Fruit fly (Drosophila melanogaster) whole organism, embryonic: ENCODE data around the gene Cyp313a4.

ENCODE experiments used
- ATbp ChIP-seq: fragments of 200-800 bp; sonication (Bioruptor generic); optimal IDR thresholded peaks from 2 replicates; lab custom pipeline; 2017; ENCODE audit warnings: missing biosample characterization, mild to moderate bottlenecking, missing genetic modification characterization, missing genetic modification reagents
- Adf1 ChIP-seq: fragments of 200-800 bp; sonication (Bioruptor generic); IDR thresholded peaks from 2 replicates; pipeline ENCODE4 v1.3.6; 2022; ENCODE audit warnings: missing biosample characterization, missing genetic modification characterization
- Asciz ChIP-seq: fragments of 200-800 bp; sonication (Bioruptor generic); optimal IDR thresholded peaks from 2 replicates; lab custom pipeline; 2017; ENCODE audit warnings: missing biosample characterization, mild to moderate bottlenecking, missing genetic modification characterization, missing genetic modification reagents
- Atf3 ChIP-seq: fragments of 200-800 bp; sonication (Bioruptor generic); optimal IDR thresholded peaks from 3 replicates; lab custom pipeline; 2016; ENCODE audit warnings: missing biosample characterization, missing genetic modification characterization
- Atf6 ChIP-seq: fragments of 200-800 bp; sonication (Bioruptor generic); IDR thresholded peaks from 2 replicates; pipeline ENCODE4 v1.3.6; 2022; ENCODE audit warnings: missing biosample characterization, missing genetic modification characterization
- Bdp1 ChIP-seq: fragments of 200-800 bp; sonication (Bioruptor generic); optimal IDR thresholded peaks from 3 replicates; lab custom pipeline; 2016; ENCODE audit warnings: missing biosample characterization, missing genetic modification characterization
- Bteb2 ChIP-seq: fragments of 200-800 bp; sonication (Bioruptor generic); optimal IDR thresholded peaks from 2 replicates; lab custom pipeline; 2016; ENCODE audit warnings: missing biosample characterization, missing genetic modification characterization
- CG12236 ChIP-seq: fragments of 200-800 bp; sonication (Bioruptor generic); optimal IDR thresholded peaks from 2 replicates; lab custom pipeline; 2016; ENCODE audit warnings: missing biosample characterization, missing genetic modification characterization
- CG12391 ChIP-seq: fragments of 200-800 bp; sonication (Bioruptor generic); optimal IDR thresholded peaks from 3 replicates; lab custom pipeline; 2018; ENCODE audit warnings: missing biosample characterization, mild to moderate bottlenecking, missing genetic modification characterization, moderate library complexity
- CG14667 ChIP-seq: fragments of 200-800 bp; sonication (Bioruptor generic); IDR thresholded peaks from 2 replicates; pipeline ENCODE4 v1.3.6; 2022; ENCODE audit warnings: missing biosample characterization, missing genetic modification characterization
- CG1647 ChIP-seq: fragments of 200-800 bp; sonication (Bioruptor generic); optimal IDR thresholded peaks from 3 replicates; lab custom pipeline; 2016; ENCODE audit warnings: missing biosample characterization, missing genetic modification characterization
- CG16863 ChIP-seq: fragments of 200-800 bp; sonication (Bioruptor generic); optimal IDR thresholded peaks from 3 replicates; lab custom pipeline; 2016; ENCODE audit warnings: missing biosample characterization, missing genetic modification characterization
- CG18262 ChIP-seq: fragments of 200-800 bp; optimal IDR thresholded peaks from 3 replicates; lab custom pipeline; 2019; ENCODE audit warnings: missing biosample characterization, mild to moderate bottlenecking, missing genetic modification characterization, moderate library complexity
- CG2120 ChIP-seq: fragments of 200-800 bp; sonication (Bioruptor generic); optimal IDR thresholded peaks from 3 replicates; lab custom pipeline; 2016; ENCODE audit warnings: missing biosample characterization, missing genetic modification characterization
- CG2202 ChIP-seq: fragments of 200-800 bp; sonication (Bioruptor generic); optimal IDR thresholded peaks from 2 replicates; lab custom pipeline; 2018; ENCODE audit warnings: missing biosample characterization, mild to moderate bottlenecking, missing genetic modification characterization
- CG2875 ChIP-seq: fragments of 200-800 bp; sonication (Bioruptor generic); optimal IDR thresholded peaks from 2 replicates; lab custom pipeline; 2017; ENCODE audit warnings: missing biosample characterization, mild to moderate bottlenecking, missing genetic modification characterization, missing genetic modification reagents
- CG3281 ChIP-seq: fragments of 200-800 bp; sonication (Bioruptor generic); optimal IDR thresholded peaks from 3 replicates; lab custom pipeline; 2017; ENCODE audit warnings: missing biosample characterization, mild to moderate bottlenecking, missing genetic modification characterization
- CG4282 ChIP-seq: fragments of 200-800 bp; sonication (Bioruptor generic); optimal IDR thresholded peaks from 2 replicates; lab custom pipeline; 2016; ENCODE audit warnings: missing biosample characterization, missing genetic modification characterization
- CG4854 ChIP-seq: fragments of 200-800 bp; sonication (Bioruptor generic); optimal IDR thresholded peaks from 2 replicates; lab custom pipeline; 2016; ENCODE audit warnings: missing biosample characterization, missing genetic modification characterization, inconsistent platforms
- CG6272 ChIP-seq: fragments of 200-800 bp; sonication (Bioruptor generic); IDR thresholded peaks from 2 replicates; pipeline ENCODE4 v1.3.6; 2022; ENCODE audit warnings: missing biosample characterization, missing genetic modification characterization
- CG8944 ChIP-seq: fragments of 200-800 bp; sonication (Bioruptor generic); optimal IDR thresholded peaks from 3 replicates; lab custom pipeline; 2016; ENCODE audit warnings: missing biosample characterization, missing genetic modification characterization
- CG9609 ChIP-seq: fragments of 200-800 bp; sonication (Bioruptor generic); optimal IDR thresholded peaks from 3 replicates; lab custom pipeline; 2016; ENCODE audit warnings: missing biosample characterization, missing genetic modification characterization
- CHES-1-like ChIP-seq: fragments of 200-800 bp; sonication (Bioruptor generic); optimal IDR thresholded peaks from 2 replicates; lab custom pipeline; 2016; ENCODE audit warnings: missing biosample characterization, missing genetic modification characterization
- Dad ChIP-seq: fragments of 200-800 bp; sonication (Bioruptor generic); optimal IDR thresholded peaks from 3 replicates; lab custom pipeline; 2016; ENCODE audit warnings: missing biosample characterization, missing genetic modification characterization
- Deaf1 ChIP-seq: fragments of 200-800 bp; optimal IDR thresholded peaks from 3 replicates; lab custom pipeline; 2019; ENCODE audit warnings: missing biosample characterization, mild to moderate bottlenecking, missing genetic modification characterization, moderate library complexity
- E2f1 ChIP-seq: fragments of 200-800 bp; sonication (Bioruptor generic); IDR thresholded peaks from 2 replicates; pipeline ENCODE4 v1.3.6; 2022; ENCODE audit warnings: missing biosample characterization, missing genetic modification characterization
- Hand ChIP-seq: fragments of 200-800 bp; sonication (Bioruptor generic); optimal IDR thresholded peaks from 2 replicates; lab custom pipeline; 2017; ENCODE audit warnings: mild to moderate bottlenecking, missing biosample characterization, missing genetic modification reagents, missing genetic modification characterization
- Sin3A ChIP-seq: fragments of >200 bp; optimal IDR thresholded peaks from 2 replicates; lab custom pipeline; 2018
- bbx ChIP-seq: fragments of 200-800 bp; sonication (Bioruptor generic); IDR thresholded peaks from 2 replicates; pipeline ENCODE4 v1.3.6; 2022; ENCODE audit warnings: missing biosample characterization, missing genetic modification characterization; ENCODE audit not compliant: partially characterized antibody
- bigmax ChIP-seq: fragments of 200-800 bp; sonication (Bioruptor generic); optimal IDR thresholded peaks from 2 replicates; lab custom pipeline; 2018; ENCODE audit warnings: missing biosample characterization, mild to moderate bottlenecking, missing genetic modification characterization
- cad ChIP-seq: fragments of >200 bp; optimal IDR thresholded peaks from 2 replicates; lab custom pipeline; 2017; ENCODE audit warnings: missing biosample characterization, missing genetic modification characterization
- dati ChIP-seq: fragments of 200-800 bp; sonication (Bioruptor generic); IDR thresholded peaks from 2 replicates; pipeline ENCODE4 v1.3.6; 2022; ENCODE audit warnings: missing biosample characterization, missing genetic modification characterization
- dpn ChIP-seq, 2 experiments: fragments of 200-800 bp; sonication (Bioruptor generic); optimal IDR thresholded peaks; 3 replicates each; lab custom pipeline; 2016; ENCODE audit warnings: missing biosample characterization in 2 of 2, missing genetic modification characterization in 2 of 2
- dysf ChIP-seq: fragments of 200-800 bp; sonication (Bioruptor generic); IDR thresholded peaks from 3 replicates; pipeline ENCODE4 v1.3.6; 2022; ENCODE audit warnings: missing biosample characterization, missing genetic modification characterization
- exex ChIP-seq: fragments of 200-800 bp; sonication (Bioruptor generic); optimal IDR thresholded peaks from 4 replicates; lab custom pipeline; 2018; ENCODE audit warnings: missing biosample characterization, mild to moderate bottlenecking, missing genetic modification characterization, moderate library complexity
- fd64A ChIP-seq: fragments of 200-800 bp; sonication (Bioruptor generic); optimal IDR thresholded peaks from 3 replicates; lab custom pipeline; 2018; ENCODE audit warnings: missing biosample characterization, mild to moderate bottlenecking, missing genetic modification characterization
- gcm2 ChIP-seq: fragments of 200-800 bp; sonication (Bioruptor generic); optimal IDR thresholded peaks from 2 replicates; lab custom pipeline; 2016; ENCODE audit warnings: missing biosample characterization, missing genetic modification characterization
- gem ChIP-seq: fragments of 200-800 bp; sonication (Bioruptor generic); optimal IDR thresholded peaks from 2 replicates; lab custom pipeline; 2019; ENCODE audit warnings: missing biosample characterization, mild to moderate bottlenecking, missing genetic modification characterization, moderate library complexity
- h ChIP-seq: fragments of >200 bp; optimal IDR thresholded peaks from 2 replicates; lab custom pipeline; 2017
- hb ChIP-seq: fragments of 200-800 bp; sonication (Bioruptor generic); IDR thresholded peaks from 3 replicates; pipeline ENCODE4 v1.3.6; 2022; ENCODE audit warnings: missing biosample characterization, missing genetic modification characterization; ENCODE audit not compliant: partially characterized antibody
- ind ChIP-seq: fragments of 200-800 bp; sonication (Bioruptor generic); optimal IDR thresholded peaks from 3 replicates; lab custom pipeline; 2016; ENCODE audit warnings: missing biosample characterization, missing genetic modification characterization
- kay ChIP-seq: fragments of 200-800 bp; sonication (Bioruptor generic); optimal IDR thresholded peaks from 2 replicates; lab custom pipeline; 2016; ENCODE audit warnings: missing biosample characterization, missing genetic modification characterization
- klu ChIP-seq: fragments of 200-800 bp; sonication (Bioruptor generic); IDR thresholded peaks from 2 replicates; pipeline ENCODE4 v1.3.6; 2022; ENCODE audit warnings: missing biosample characterization, missing genetic modification characterization
- luna ChIP-seq: fragments of 200-800 bp; sonication (Bioruptor generic); optimal IDR thresholded peaks from 2 replicates; lab custom pipeline; 2016; ENCODE audit warnings: missing biosample characterization, missing genetic modification characterization
- nmo ChIP-seq: fragments of 200-800 bp; sonication (Bioruptor generic); optimal IDR thresholded peaks from 2 replicates; lab custom pipeline; 2018; ENCODE audit warnings: missing biosample characterization, mild to moderate bottlenecking, missing genetic modification characterization, moderate library complexity
- pnt ChIP-seq: fragments of 200-800 bp; sonication (Bioruptor generic); optimal IDR thresholded peaks from 3 replicates; lab custom pipeline; 2016; ENCODE audit warnings: missing biosample characterization, missing genetic modification characterization
- row ChIP-seq: fragments of 200-800 bp; sonication (Bioruptor generic); IDR thresholded peaks from 3 replicates; pipeline ENCODE4 v1.3.6; 2022; ENCODE audit warnings: missing biosample characterization, missing genetic modification characterization
- sc ChIP-seq, 3 experiments: fragments of >200 bp in 2 of 3; fragments of 200-800 bp in 1 of 3; sonication (Bioruptor generic) in 1 of 3; optimal IDR thresholded peaks; 2 replicates in 2 of 3; 3 replicates in 1 of 3; lab custom pipeline; 2017; ENCODE audit warnings: mild to moderate bottlenecking in 1 of 3, missing biosample characterization in 1 of 3, missing genetic modification characterization in 1 of 3, missing genetic modification reagents in 1 of 3
- slou ChIP-seq: fragments of 200-800 bp; sonication (Bioruptor generic); optimal IDR thresholded peaks from 3 replicates; lab custom pipeline; 2016; ENCODE audit warnings: missing biosample characterization, missing genetic modification characterization
- sr ChIP-seq: fragments of 200-800 bp; sonication (Bioruptor generic); IDR thresholded peaks from 3 replicates; pipeline ENCODE4 v1.3.6; 2022; ENCODE audit warnings: missing biosample characterization, missing genetic modification characterization
- tna ChIP-seq: fragments of 200-800 bp; sonication (Bioruptor generic); IDR thresholded peaks from 2 replicates; pipeline ENCODE4 v1.3.6; 2022; ENCODE audit warnings: missing biosample characterization, missing genetic modification characterization; ENCODE audit not compliant: partially characterized antibody
- trh ChIP-seq: fragments of 200-800 bp; sonication (Bioruptor generic); optimal IDR thresholded peaks from 2 replicates; lab custom pipeline; 2016; ENCODE audit warnings: missing biosample characterization, missing genetic modification characterization
- z ChIP-seq: fragments of 200-800 bp; sonication (Bioruptor generic); IDR thresholded peaks from 3 replicates; pipeline ENCODE4 v1.3.6; 2022; ENCODE audit warnings: missing biosample characterization, missing genetic modification characterization

Cyp313a4 gene

DNA sequence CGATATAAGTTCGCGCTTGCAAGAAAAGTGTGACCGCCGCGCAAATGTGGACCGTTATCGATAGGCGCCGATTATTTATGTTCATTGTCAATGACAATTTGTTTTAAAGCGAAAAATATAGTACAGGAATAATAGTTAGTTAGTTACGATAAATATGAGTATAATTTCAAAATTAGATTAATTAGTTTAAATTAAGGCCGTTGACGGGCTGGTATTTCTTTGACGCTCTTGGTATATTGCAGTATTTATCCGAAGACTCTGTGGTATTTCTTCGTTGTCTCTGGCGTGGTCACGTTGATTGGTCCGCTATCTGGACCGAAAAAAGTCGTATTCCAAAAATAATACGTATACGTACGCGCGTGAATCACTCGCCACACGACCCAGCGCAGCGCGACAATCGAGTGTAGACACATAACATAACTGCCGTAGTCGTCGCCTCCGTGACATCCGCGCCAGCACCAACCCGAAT lies 16.4 kb upstream of the Cyp313a4 start (continued):
- no peak for TF ChIP-seq Atf3 (GFP tag; lab: Kevin White, UChicago)
- TF ChIP-seq pnt (GFP tag; lab: Kevin White, UChicago) = no peak
- TF ChIP-seq cad (GFP tag; lab: Kevin White, UChicago) = no peak
- no peak for TF ChIP-seq trh (GFP tag; lab: Kevin White, UChicago)
- TF ChIP-seq CG9609 (GFP tag; lab: Kevin White, UChicago) = no peak
- 0 out of 3 replicates have a peak, but pooled peaks have one; percentile 12 for TF ChIP-seq row (GFP tag; lab: Robert Waterston, UW)
- TF ChIP-seq CG18262 (tag; lab: Kevin White, UChicago) = peak; percentile 5
- peak; percentile 43; the same call in 1 of the 2 replicates for TF ChIP-seq bbx (GFP tag; lab: Robert Waterston, UW)
- TF ChIP-seq CG2120 (GFP tag; lab: Kevin White, UChicago) = no peak
- no peak for TF ChIP-seq Asciz
- TF ChIP-seq exex (tag; lab: Kevin White, UChicago) = no peak
- no peak for TF ChIP-seq CG14667 (GFP tag; lab: Robert Waterston, UW)
- no peak for TF ChIP-seq Hand (GFP tag; lab: Kevin White, UChicago)
- no peak for TF ChIP-seq bigmax
- no peak for TF ChIP-seq CHES-1-like (GFP tag; lab: Kevin White, UChicago)
- no peak for TF ChIP-seq Atf6 (GFP tag; lab: Robert Waterston, UW)
- no peak for TF ChIP-seq CG4854
- TF ChIP-seq CG2875 = no peak
- TF ChIP-seq CG16863 = no peak
- TF ChIP-seq CG3281 (GFP tag; lab: Kevin White, UChicago) = no peak
- no peak for TF ChIP-seq klu (GFP tag; lab: Robert Waterston, UW)
- no peak for TF ChIP-seq dysf (GFP tag; lab: Robert Waterston, UW)
- TF ChIP-seq Sin3A (lab: Kevin White, UChicago) = peak; percentile 94
- no peak for TF ChIP-seq sr (GFP tag; lab: Robert Waterston, UW)
- no peak for TF ChIP-seq CG1647 (GFP tag; lab: Kevin White, UChicago)
- peak; percentile 56 for TF ChIP-seq nmo
- TF ChIP-seq z = no peak
- TF ChIP-seq dpn (GFP tag; optimal IDR thresholded peaks at IDR 0.05; lab: Kevin White, UChicago) = no peak
- no peak for TF ChIP-seq luna
- no peak for TF ChIP-seq dati (GFP tag; lab: Robert Waterston, UW)
- no peak for TF ChIP-seq ind (GFP tag; lab: Kevin White, UChicago)
- TF ChIP-seq gcm2 (GFP tag; lab: Kevin White, UChicago) = no peak
- no peak for TF ChIP-seq sc (optimal IDR thresholded peaks at IDR 0.05; lab: Kevin White, UChicago)
- TF ChIP-seq sc (GFP tag; optimal IDR thresholded peaks at IDR 0.05; lab: Kevin White, UChicago) = no peak
- no peak for TF ChIP-seq CG2202 (tag; lab: Kevin White, UChicago)
- TF ChIP-seq CG12391 (tag; lab: Kevin White, UChicago) = peak; percentile 42
- no peak for TF ChIP-seq Adf1 (GFP tag; lab: Robert Waterston, UW)
- TF ChIP-seq Dad (GFP tag; lab: Kevin White, UChicago) = no peak
- no peak for TF ChIP-seq slou (GFP tag; lab: Kevin White, UChicago)
- no peak for TF ChIP-seq fd64A (GFP tag; lab: Kevin White, UChicago)
- TF ChIP-seq Deaf1 (tag; lab: Kevin White, UChicago) = no peak
- no peak for TF ChIP-seq h (lab: Kevin White, UChicago)
- TF ChIP-seq Bdp1 (GFP tag; lab: Kevin White, UChicago) = no peak
- no peak for TF ChIP-seq E2f1 (GFP tag; lab: Robert Waterston, UW)
- no peak for TF ChIP-seq CG6272 (GFP tag; lab: Robert Waterston, UW)
- TF ChIP-seq ATbp (GFP tag; lab: Kevin White, UChicago) = no peak
- peak; percentile 63 for TF ChIP-seq kay (GFP tag; lab: Kevin White, UChicago)
- no peak for TF ChIP-seq Bteb2 (GFP tag; lab: Kevin White, UChicago)
- TF ChIP-seq CG4282 = no peak
- no peak for TF ChIP-seq tna (GFP tag; lab: Robert Waterston, UW)
- no peak for TF ChIP-seq hb (GFP tag; lab: Robert Waterston, UW)
- TF ChIP-seq gem = no peak
- TF ChIP-seq CG8944 (GFP tag; lab: Kevin White, UChicago) = no peak
- TF ChIP-seq CG12236 (GFP tag; lab: Kevin White, UChicago) = no peak
